Worm (Caenorhabditis elegans): ENCODE results near the gene F49H12.4.

F49H12.4 gene

ce11 chrX:2089434-2089833 is 9.8 kb downstream of the F49H12.4 start, which contains the start of gene lsy-2:
Gene lsy-2, plus strand, starts transcription at chrX:2089704.
- TF ChIP-seq fkh-10 (GFP tag; optimal IDR thresholded peaks at IDR 0.05): no peak
- no peak for TF ChIP-seq ztf-4 (tag; optimal IDR thresholded peaks at IDR 0.05)
- no peak for TF ChIP-seq unc-39 (tag; optimal IDR thresholded peaks at IDR 0.05)
- TF ChIP-seq R02D3.7 (tag; optimal IDR thresholded peaks at IDR 0.05): no peak
- peak; percentile 62 for TF ChIP-seq elt-2 (tag; optimal IDR thresholded peaks at IDR 0.05)
- no peak for TF ChIP-seq eor-1 (tag; optimal IDR thresholded peaks at IDR 0.05)
- peak; percentile 84 for TF ChIP-seq hmg-11 (tag; optimal IDR thresholded peaks at IDR 0.05)
- no peak for TF ChIP-seq fkh-2 (tag; optimal IDR thresholded peaks at IDR 0.05)
- no peak for TF ChIP-seq ceh-82 (tag; optimal IDR thresholded peaks at IDR 0.05)
- no peak for TF ChIP-seq pqm-1 (tag; optimal IDR thresholded peaks at IDR 0.05)
- TF ChIP-seq nhr-12 (tag; optimal IDR thresholded peaks at IDR 0.05): no peak
- peak; percentile 5 for TF ChIP-seq lsy-12 (tag; optimal IDR thresholded peaks at IDR 0.05)
- TF ChIP-seq zag-1 (tag; optimal IDR thresholded peaks at IDR 0.05): no peak
- TF ChIP-seq elt-3 (tag; optimal IDR thresholded peaks at IDR 0.05): no peak
- TF ChIP-seq nhr-11 (tag; optimal IDR thresholded peaks at IDR 0.05): no peak
- TF ChIP-seq ceh-16 (tag; optimal IDR thresholded peaks at IDR 0.05): no peak
- TF ChIP-seq jun-1 (tag; optimal IDR thresholded peaks at IDR 0.05): peak; percentile 10
- TF ChIP-seq nhr-23 (tag; optimal IDR thresholded peaks at IDR 0.05): peak; percentile 44
- no peak for TF ChIP-seq sea-2 (GFP tag; optimal IDR thresholded peaks at IDR 0.05)
- TF ChIP-seq tbx-2 (tag; optimal IDR thresholded peaks at IDR 0.05): no peak
- peak; percentile 88 for TF ChIP-seq nhr-25 (tag; optimal IDR thresholded peaks at IDR 0.05)
- no peak for TF ChIP-seq mdl-1 (tag; optimal IDR thresholded peaks at IDR 0.05)
- TF ChIP-seq lin-39 (tag; optimal IDR thresholded peaks at IDR 0.05): peak; percentile 83
- no peak for TF ChIP-seq elt-1 (tag; optimal IDR thresholded peaks at IDR 0.05)
- no peak for TF ChIP-seq fos-1 (tag; optimal IDR thresholded peaks at IDR 0.05)
- TF ChIP-seq ama-1 (optimal IDR thresholded peaks at IDR 0.05): peak; percentile 51
- peak; percentile 72 for TF ChIP-seq pha-4 (tag; optimal IDR thresholded peaks at IDR 0.05)
- no peak for TF ChIP-seq ZK546.5 (tag; optimal IDR thresholded peaks at IDR 0.05)
- TF ChIP-seq egl-5 (tag; optimal IDR thresholded peaks at IDR 0.05): peak; percentile 64
- peak; percentile 25 for TF ChIP-seq ceh-28 (tag; optimal IDR thresholded peaks at IDR 0.05)
- peak; percentile 46 for TF ChIP-seq lin-15B (tag; optimal IDR thresholded peaks at IDR 0.05)
- TF ChIP-seq nfya-1 (tag; optimal IDR thresholded peaks at IDR 0.05; ENCODE audit: insufficient read depth): peak; percentile 98

ce11 chrX:2090493-2090892 is 10.9 kb downstream of the F49H12.4 start:
- TF ChIP-seq eor-1 (tag; optimal IDR thresholded peaks at IDR 0.05) (no peak), nhr-12 (tag; optimal IDR thresholded peaks at IDR 0.05) (no peak), ztf-4 (tag; optimal IDR thresholded peaks at IDR 0.05) (no peak), nhr-28 (tag; optimal IDR thresholded peaks at IDR 0.05) (no peak), fkh-2 (tag; optimal IDR thresholded peaks at IDR 0.05) (no peak), pha-4 (tag; optimal IDR thresholded peaks at IDR 0.05) (peak; percentile 66), pqm-1 (tag; optimal IDR thresholded peaks at IDR 0.05) (peak; percentile 73), zag-1 (tag; optimal IDR thresholded peaks at IDR 0.05) (no peak), egl-27 (tag; optimal IDR thresholded peaks at IDR 0.05) (no peak), unc-39 (tag; optimal IDR thresholded peaks at IDR 0.05) (no peak), unc-62 (GFP tag; optimal IDR thresholded peaks at IDR 0.05) (no peak), lsy-12 (tag; optimal IDR thresholded peaks at IDR 0.05) (no peak), nhr-43 (tag; optimal IDR thresholded peaks at IDR 0.05; ENCODE audit: poor library complexity, severe bottlenecking) (no peak), nhr-25 (tag; optimal IDR thresholded peaks at IDR 0.05) (peak; percentile 51), egl-5 (tag; optimal IDR thresholded peaks at IDR 0.05) (no peak), elt-3 (tag; optimal IDR thresholded peaks at IDR 0.05) (no peak), ceh-82 (tag; optimal IDR thresholded peaks at IDR 0.05) (no peak), nhr-77 (tag; optimal IDR thresholded peaks at IDR 0.05) (no peak), ztf-11 (tag; optimal IDR thresholded peaks at IDR 0.05) (no peak), ceh-16 (tag; optimal IDR thresholded peaks at IDR 0.05) (no peak), ama-1 (optimal IDR thresholded peaks at IDR 0.05) (no peak), sea-2 (GFP tag; optimal IDR thresholded peaks at IDR 0.05) (no peak), nfya-1 (tag; optimal IDR thresholded peaks at IDR 0.05; ENCODE audit: insufficient read depth) (peak; percentile 64), aly-2 (tag; optimal IDR thresholded peaks at IDR 0.05) (no peak), hmg-11 (tag; optimal IDR thresholded peaks at IDR 0.05) (peak; percentile 7), elt-2 (tag; optimal IDR thresholded peaks at IDR 0.05) (peak; percentile 75), ceh-28 (tag; optimal IDR thresholded peaks at IDR 0.05) (peak; percentile 64), lin-15B (tag; optimal IDR thresholded peaks at IDR 0.05) (no peak), nhr-67 (tag; optimal IDR thresholded peaks at IDR 0.05) (no peak), fos-1 (tag; optimal IDR thresholded peaks at IDR 0.05) (no peak), snpc-4 (tag; optimal IDR thresholded peaks at IDR 0.05) (no peak), jun-1 (tag; optimal IDR thresholded peaks at IDR 0.05) (no peak), lin-39 (tag; optimal IDR thresholded peaks at IDR 0.05) (no peak), elt-1 (tag; optimal IDR thresholded peaks at IDR 0.05) (no peak), nhr-11 (tag; optimal IDR thresholded peaks at IDR 0.05) (no peak), daf-12 (tag; optimal IDR thresholded peaks at IDR 0.05) (no peak), ceh-9 (tag; optimal IDR thresholded peaks at IDR 0.05) (no peak), mml-1 (tag; optimal IDR thresholded peaks at IDR 0.05) (no peak), nhr-76 (tag; optimal IDR thresholded peaks at IDR 0.05) (no peak), skn-1 (tag; optimal IDR thresholded peaks at IDR 0.05) (no peak), mdl-1 (tag; optimal IDR thresholded peaks at IDR 0.05) (no peak), nhr-237 (tag; optimal IDR thresholded peaks at IDR 0.05) (no peak), ZK546.5 (tag; optimal IDR thresholded peaks at IDR 0.05) (no peak), fkh-10 (GFP tag; optimal IDR thresholded peaks at IDR 0.05) (no peak), tbx-2 (tag; optimal IDR thresholded peaks at IDR 0.05) (no peak), R02D3.7 (tag; optimal IDR thresholded peaks at IDR 0.05) (no peak), nhr-23 (tag; optimal IDR thresholded peaks at IDR 0.05) (peak; percentile 50)

All from whole organism, L3 larva.